Fruit fly (Drosophila melanogaster) Kc167 (cell line): ENCODE measurements around the gene bowl.

Experiments used
- Sin3A ChIP-seq: fragments of >200 bp; optimal IDR thresholded peaks from 2 replicates; lab custom pipeline; 2018; ENCODE audit warnings: missing external identifiers
- h ChIP-seq: fragments of >200 bp; optimal IDR thresholded peaks from 3 replicates; lab custom pipeline; 2018; ENCODE audit warnings: missing external identifiers
- psq ChIP-seq: fragments of >200 bp; optimal IDR thresholded peaks from 2 replicates; lab custom pipeline; 2017; ENCODE audit warnings: missing external identifiers
- ttk ChIP-seq: sonication (Bioruptor generic); optimal IDR thresholded peaks from 2 replicates; lab custom pipeline; 2017; ENCODE audit warnings: missing external identifiers

- TF ChIP-seq Sin3A (no peak), ttk (lab: Kevin White, UChicago) (no peak), h (lab: Kevin White, UChicago) (no peak), psq (lab: Kevin White, UChicago) (no peak)
These were observed 6.3 kb upstream of the bowl start, which contains the start of gene CG43703 for dm6 chr2L:3765194-3765593.
